Worm (Caenorhabditis elegans) whole organism, L4 larva: ENCODE data around the gene rnf-121.
A peak's percentile ranks its signal among the peaks of the same experiment; 100 is the strongest.

Experiments used
- D1046.2 ChIP-seq: fragments of 200-800 bp; sonication (Bioruptor generic); IDR thresholded peaks from 2 replicates; pipeline ENCODE4 v1.3.6; 2022; ENCODE audit warnings: missing genetic modification characterization, missing compliant biosample characterization
- F10B5.3 ChIP-seq: sonication (generic microtip); optimal IDR thresholded peaks from 2 replicates; lab custom pipeline; 2016; ENCODE audit warnings: mild to moderate bottlenecking, missing genetic modification characterization, missing compliant biosample characterization
- F26F4.8 ChIP-seq: fragments of 200-800 bp; sonication (Bioruptor generic); conservative IDR thresholded peaks from 2 replicates; pipeline ENCODE4 v1.3.6; 2022; ENCODE audit warnings: missing genetic modification characterization, missing compliant biosample characterization
- F49E8.2 ChIP-seq: sonication (generic microtip); optimal IDR thresholded peaks from 2 replicates; lab custom pipeline; 2016; ENCODE audit warnings: missing compliant biosample characterization, mild to moderate bottlenecking, missing genetic modification characterization, borderline replicate concordance
- R02D3.7 ChIP-seq: fragments of 150-350 bp; sonication (generic microtip); optimal IDR thresholded peaks from 3 replicates; lab custom pipeline; 2014; ENCODE audit warnings: missing biosample characterization, missing genetic modification characterization
- Y48G9A.11 ChIP-seq: fragments of 200-800 bp; sonication (Bioruptor generic); IDR thresholded peaks from 2 replicates; pipeline ENCODE4 v1.3.6; 2022; ENCODE audit warnings: missing genetic modification reagents, missing genetic modification characterization, missing compliant biosample characterization
- aha-1 ChIP-seq: fragments of 150-350 bp; peaks from one replicate; lab custom pipeline; 2014; ENCODE audit warnings: missing biosample characterization, missing genetic modification characterization
- ama-1 ChIP-seq: fragments of 150-350 bp; optimal IDR thresholded peaks from 2 replicates; lab custom pipeline; 2014; ENCODE audit warnings: inconsistent platforms, mixed read lengths
- arid-1 ChIP-seq: fragments of 200-800 bp; sonication (Bioruptor generic); conservative IDR thresholded peaks from 2 replicates; pipeline ENCODE4 v1.3.6; 2022; ENCODE audit warnings: missing genetic modification reagents, missing genetic modification characterization, missing compliant biosample characterization
- attf-4 ChIP-seq: sonication (generic microtip); optimal IDR thresholded peaks from 3 replicates; lab custom pipeline; 2017; ENCODE audit warnings: missing biosample characterization, missing genetic modification characterization
- ceh-28 ChIP-seq: fragments of 150-350 bp; optimal IDR thresholded peaks from 2 replicates; lab custom pipeline; 2014; ENCODE audit warnings: missing biosample characterization, missing genetic modification reagents, missing genetic modification characterization
- ceh-44 ChIP-seq: fragments of 200-800 bp; sonication (Bioruptor generic); IDR thresholded peaks from 2 replicates; pipeline ENCODE4 v1.3.6; 2022; ENCODE audit warnings: missing genetic modification reagents, missing genetic modification characterization, missing compliant biosample characterization
- ceh-82 ChIP-seq: sonication (generic microtip); optimal IDR thresholded peaks from 2 replicates; lab custom pipeline; 2017; ENCODE audit warnings: missing biosample characterization, missing genetic modification characterization
- cey-2 ChIP-seq: sonication (generic microtip); optimal IDR thresholded peaks from 3 replicates; lab custom pipeline; 2017; ENCODE audit warnings: missing genetic modification characterization, mild to moderate bottlenecking, missing compliant biosample characterization, antibody characterized with exemption, borderline replicate concordance; ENCODE audit not compliant: insufficient read depth
- daf-8 ChIP-seq: fragments of 200-800 bp; sonication (Bioruptor generic); IDR thresholded peaks from 2 replicates; pipeline ENCODE4 v1.3.6; 2022; ENCODE audit warnings: missing genetic modification characterization, missing compliant biosample characterization
- hlh-11 ChIP-seq: fragments of 200-800 bp; sonication (Bioruptor generic); optimal IDR thresholded peaks from 2 replicates; lab custom pipeline; 2018; ENCODE audit warnings: mild to moderate bottlenecking, missing genetic modification characterization, missing compliant biosample characterization
- hmg-1.1 ChIP-seq: fragments of 200-800 bp; sonication (Bioruptor generic); IDR thresholded peaks from 2 replicates; pipeline ENCODE4 v1.3.6; 2022; ENCODE audit warnings: missing genetic modification reagents, missing genetic modification characterization, missing compliant biosample characterization
- lim-7 ChIP-seq: fragments of 200-800 bp; sonication (Bioruptor generic); IDR thresholded peaks from 2 replicates; pipeline ENCODE4 v1.3.6; 2022; ENCODE audit warnings: missing genetic modification characterization, missing compliant biosample characterization
- lin-38 ChIP-seq: fragments of 200-800 bp; sonication (Bioruptor generic); IDR thresholded peaks from 2 replicates; pipeline ENCODE4 v1.3.6; 2022; ENCODE audit warnings: missing genetic modification reagents, missing genetic modification characterization, missing compliant biosample characterization
- lin-39 ChIP-seq: fragments of 150-350 bp; optimal IDR thresholded peaks from 2 replicates; lab custom pipeline; 2014; ENCODE audit warnings: missing biosample characterization, missing genetic modification reagents, missing genetic modification characterization
- lsy-2 ChIP-seq, 2 experiments: fragments of 150-350 bp in 1 of 2; sonication (generic microtip) in 1 of 2; optimal IDR thresholded peaks; 2 replicates each; lab custom pipeline; 2014 to 2017; ENCODE audit warnings: missing biosample characterization in 2 of 2, missing genetic modification characterization in 2 of 2
- nhr-237 ChIP-seq: sonication (generic microtip); optimal IDR thresholded peaks from 2 replicates; lab custom pipeline; 2017; ENCODE audit warnings: missing biosample characterization, missing genetic modification characterization
- nhr-48 ChIP-seq: sonication (generic microtip); optimal IDR thresholded peaks from 2 replicates; lab custom pipeline; 2016; ENCODE audit warnings: mild to moderate bottlenecking, missing genetic modification characterization, missing compliant biosample characterization
- nhr-76 ChIP-seq: fragments of 150-350 bp; optimal IDR thresholded peaks from 2 replicates; lab custom pipeline; 2014; ENCODE audit warnings: missing biosample characterization, missing genetic modification characterization
- nhr-77 ChIP-seq: fragments of 150-350 bp; optimal IDR thresholded peaks from 2 replicates; lab custom pipeline; 2014; ENCODE audit warnings: missing biosample characterization, missing genetic modification characterization
- pha-4 ChIP-seq, 2 experiments: fragments of 150-350 bp in 1 of 2; fragments of 200-800 bp in 1 of 2; sonication (Bioruptor generic) in 1 of 2; IDR thresholded peaks in 1 of 2; optimal IDR thresholded peaks in 1 of 2; 2 replicates each; pipeline versions ENCODE4 v1.3.6 to Lab custom; 2014 to 2022; ENCODE audit warnings: missing genetic modification characterization in 2 of 2, missing genetic modification reagents in 2 of 2, missing biosample characterization in 1 of 2, missing compliant biosample characterization in 1 of 2
- php-3 ChIP-seq: fragments of 200-800 bp; sonication (Bioruptor generic); IDR thresholded peaks from 2 replicates; pipeline ENCODE4 v1.3.6; 2022; ENCODE audit warnings: missing genetic modification reagents, missing genetic modification characterization, missing compliant biosample characterization
- set-16 ChIP-seq: fragments of 200-800 bp; sonication (Bioruptor generic); IDR thresholded peaks from 2 replicates; pipeline ENCODE4 v1.3.6; 2022; ENCODE audit warnings: missing genetic modification reagents, missing genetic modification characterization, missing compliant biosample characterization
- skn-1 ChIP-seq: fragments of 150-350 bp; optimal IDR thresholded peaks from 2 replicates; lab custom pipeline; 2014; ENCODE audit warnings: missing biosample characterization, missing genetic modification characterization
- tag-97 ChIP-seq: fragments of 200-800 bp; sonication (Bioruptor generic); IDR thresholded peaks from 2 replicates; pipeline ENCODE4 v1.3.6; 2022; ENCODE audit warnings: missing genetic modification characterization, missing compliant biosample characterization
- unc-130 ChIP-seq: sonication (generic microtip); optimal IDR thresholded peaks from 2 replicates; lab custom pipeline; 2016; ENCODE audit warnings: missing genetic modification reagents, missing genetic modification characterization, missing compliant biosample characterization
- zag-1 ChIP-seq: fragments of 150-350 bp; optimal IDR thresholded peaks from 2 replicates; lab custom pipeline; 2014; ENCODE audit warnings: missing biosample characterization, missing genetic modification characterization

The rnf-121 gene

DNA sequence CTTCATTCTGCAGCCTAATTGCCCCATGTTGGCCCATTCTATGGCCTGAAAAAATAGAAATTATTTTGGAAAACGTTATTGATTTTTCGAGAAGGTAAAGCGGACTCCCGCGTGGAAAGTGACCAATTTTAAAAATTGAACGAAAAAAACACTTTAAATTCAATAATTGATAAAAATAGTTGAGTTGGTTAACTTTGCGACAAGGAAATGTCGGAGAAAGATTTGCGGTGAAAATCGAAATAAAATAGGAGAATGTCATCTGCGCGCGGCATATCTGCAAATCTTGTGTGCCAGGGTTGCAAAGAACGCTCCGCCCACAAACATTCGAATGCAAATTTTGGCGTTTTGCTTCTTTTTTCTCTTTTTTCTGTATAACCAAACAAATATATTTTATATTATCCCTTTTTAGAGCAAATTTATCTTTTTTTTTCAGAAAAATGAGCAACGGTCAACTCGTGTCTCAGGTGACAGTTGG lies at the start of gene rnf-121, which contains the start of gene C16C10.4 (continued):
- TF ChIP-seq F10B5.3 (tag; lab: Kevin White, UChicago) (peak; percentile 37), hmg-1.1 (GFP tag; lab: Robert Waterston, UW) (peak; percentile 63), pha-4 (GFP tag; IDR thresholded peaks at IDR 0.05; lab: Robert Waterston, UW) (peak; percentile 50; the same call in 1 of the 2 replicates), pha-4 (tag; optimal IDR thresholded peaks at IDR 0.05; lab: Kevin White, UChicago) (no peak), D1046.2 (no peak), nhr-77 (no peak), lim-7 (GFP tag; lab: Robert Waterston, UW) (peak; percentile 58; the same call in 1 of the 2 replicates), skn-1 (tag; lab: Kevin White, UChicago) (no peak), zag-1 (tag; lab: Kevin White, UChicago) (no peak), set-16 (no peak)
- TF ChIP-seq, all 104 proteins: peak for 32

DNA sequence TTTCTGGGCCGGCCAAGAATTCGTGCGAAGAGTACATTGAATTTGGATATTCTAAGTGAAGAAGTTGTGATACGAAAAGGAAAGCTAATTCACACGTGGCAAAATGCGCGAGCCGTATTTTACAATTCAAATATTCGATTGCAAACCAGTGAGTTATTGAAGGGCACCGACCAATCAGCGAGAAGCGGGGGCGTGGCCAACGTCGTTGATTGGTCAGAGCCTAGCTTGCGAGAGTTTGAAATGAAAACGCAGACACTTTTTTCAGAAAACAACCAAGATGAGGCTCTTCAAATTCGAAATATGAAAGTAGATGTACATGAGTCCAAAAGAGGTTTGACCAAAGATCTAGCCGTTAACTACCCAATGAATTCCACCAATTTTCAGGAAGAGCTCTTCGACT lies 39.9 kb upstream of the rnf-121 start:
- TF ChIP-seq nhr-77 (no peak), lin-38 (no peak), tag-97 (GFP tag; lab: Robert Waterston, UW) (no peak), Y48G9A.11 (GFP tag; lab: Robert Waterston, UW) (no peak), ceh-44 (no peak), F26F4.8 (GFP tag; lab: Robert Waterston, UW) (no peak), php-3 (GFP tag; lab: Robert Waterston, UW) (no peak), ama-1 (no peak), arid-1 (no peak), daf-8 (GFP tag; lab: Robert Waterston, UW) (no peak), lin-39 (tag; lab: Kevin White, UChicago) (no peak), lim-7 (GFP tag; lab: Robert Waterston, UW) (no peak), D1046.2 (no peak)
- TF ChIP-seq, all 104 proteins: peak for 0

DNA sequence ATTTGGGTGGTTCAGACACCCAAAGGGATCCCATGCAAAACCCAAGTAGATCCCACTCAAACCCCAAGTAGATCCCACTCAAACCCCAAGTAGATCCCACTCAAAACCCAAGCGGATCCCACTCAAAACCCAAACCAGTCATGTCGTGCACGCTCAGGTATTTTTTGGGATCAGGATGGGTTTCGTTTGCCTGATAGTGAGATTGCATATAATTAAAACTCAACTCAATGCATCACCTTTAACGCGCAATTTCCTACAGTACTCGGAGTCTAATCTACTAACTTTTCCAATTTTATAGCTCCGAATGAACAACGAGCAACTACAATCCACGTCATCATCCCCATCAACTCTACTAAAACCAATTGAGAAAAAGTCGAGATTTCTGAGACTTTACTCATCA lies 38.4 kb upstream of the rnf-121 start, which contains the start of gene phlp-2:
TSS of gene phlp-2 (plus strand) at position 301 of the 400 bp plus-strand sequence.
- TF ChIP-seq nhr-237 (tag; lab: Kevin White, UChicago), result no peak
- TF ChIP-seq skn-1 (tag; lab: Kevin White, UChicago), result no peak
- TF ChIP-seq attf-4, result no peak
- no peak for TF ChIP-seq php-3 (GFP tag; lab: Robert Waterston, UW)
- TF ChIP-seq cey-2 (tag; lab: Kevin White, UChicago), result no peak
- TF ChIP-seq hlh-11 (tag; lab: Kevin White, UChicago), result no peak
- no peak for TF ChIP-seq ceh-28 (tag; lab: Kevin White, UChicago)
- no peak for TF ChIP-seq aha-1 (tag; lab: Kevin White, UChicago)
- no peak for TF ChIP-seq set-16
- no peak for TF ChIP-seq zag-1 (tag; lab: Kevin White, UChicago)
- no peak for TF ChIP-seq R02D3.7 (tag; lab: Kevin White, UChicago)

DNA sequence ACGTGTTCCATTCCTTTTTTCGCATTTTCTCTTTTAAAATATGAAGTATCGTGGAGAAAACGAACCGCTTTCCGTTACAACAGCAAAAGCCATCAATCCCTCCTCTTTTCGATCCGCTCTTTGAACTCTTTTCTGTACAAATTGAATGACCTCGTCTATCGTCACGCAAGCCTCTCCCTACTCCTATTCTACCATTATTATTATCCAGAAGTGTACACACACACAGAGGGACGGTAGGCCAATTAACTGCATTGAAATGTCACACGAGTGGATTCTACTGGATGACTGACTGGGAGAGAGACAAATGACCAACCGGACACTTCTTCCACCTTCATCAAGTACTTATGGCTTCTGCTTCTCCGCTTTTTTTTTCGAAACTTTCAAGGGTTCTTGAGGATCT lies 37.5 kb upstream of the rnf-121 start:
- TF ChIP-seq nhr-48 (tag; lab: Kevin White, UChicago), result no peak
- TF ChIP-seq F26F4.8 (GFP tag; lab: Robert Waterston, UW), result no peak
- no peak for TF ChIP-seq ceh-82 (tag; lab: Kevin White, UChicago)
- TF ChIP-seq Y48G9A.11 (GFP tag; lab: Robert Waterston, UW), result 0 out of 2 replicates have a peak, but pooled peaks have one; percentile 18

DNA sequence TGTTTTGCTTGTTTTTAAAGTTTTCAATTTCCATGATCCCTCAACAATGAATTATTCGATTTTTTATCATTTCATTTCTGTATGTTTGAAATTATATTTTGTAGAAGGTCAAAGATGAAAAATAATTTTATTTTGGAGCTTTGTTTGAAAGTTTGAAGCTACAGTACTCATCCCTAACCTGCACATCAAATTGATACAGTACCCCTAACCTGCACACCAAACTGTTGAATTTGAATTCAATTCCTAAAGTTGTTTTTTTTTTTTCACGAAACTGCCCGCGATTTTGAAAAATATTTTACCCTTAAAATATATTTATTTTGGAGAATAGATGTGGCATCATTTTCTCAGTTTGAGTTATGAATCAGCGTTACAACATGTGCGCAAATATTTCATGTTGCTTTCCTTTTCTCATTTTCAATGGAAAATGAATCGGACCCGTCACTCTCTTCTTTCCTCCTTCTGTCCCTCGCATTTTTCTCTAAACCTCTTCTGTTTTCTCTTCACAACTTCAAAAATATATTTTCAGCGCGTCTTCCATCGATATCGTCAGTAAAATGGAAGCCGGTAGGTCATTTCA lies 35.1 kb upstream of the rnf-121 start, which contains the start of gene R74.8:
TSS of gene R74.8 (plus strand) at position 527 of the 577 bp plus-strand sequence.
- TF ChIP-seq unc-130 (peak; percentile 67), hmg-1.1 (GFP tag; lab: Robert Waterston, UW) (no peak), nhr-76 (no peak), F49E8.2 (peak; percentile 19), lin-38 (peak; percentile 25), lsy-2 (tag; optimal IDR thresholded peaks at IDR 0.05; lab: Kevin White, UChicago) (peak in 1 of 2 experiments; percentile 79), Y48G9A.11 (GFP tag; lab: Robert Waterston, UW) (peak; percentile 79)
- TF ChIP-seq, all 104 proteins: peak for 5
